Worm (Caenorhabditis elegans) whole organism, L2 larva: Measurements from ENCODE around the gene F22F1.3.

ENCODE experiments used
- C34F6.9 ChIP-seq: fragments of 150-350 bp; optimal IDR thresholded peaks from 2 replicates; lab custom pipeline; 2014; ENCODE audit warnings: missing biosample characterization, missing genetic modification characterization
- F13H6.1 ChIP-seq: sonication (generic microtip); optimal IDR thresholded peaks from 2 replicates; lab custom pipeline; 2016; ENCODE audit warnings: missing genetic modification characterization, missing compliant biosample characterization
- R02D3.7 ChIP-seq: fragments of 150-350 bp; optimal IDR thresholded peaks from 2 replicates; lab custom pipeline; 2014; ENCODE audit warnings: missing biosample characterization, missing genetic modification characterization
- Y55F3AM.14 ChIP-seq: fragments of 200-800 bp; sonication (Bioruptor generic); optimal IDR thresholded peaks from 2 replicates; lab custom pipeline; 2018; ENCODE audit warnings: mild to moderate bottlenecking, missing genetic modification characterization, missing compliant biosample characterization
- ZK546.5 ChIP-seq: sonication (generic microtip); optimal IDR thresholded peaks from 2 replicates; lab custom pipeline; 2017; ENCODE audit warnings: missing biosample characterization, missing genetic modification characterization
- alr-1 ChIP-seq: fragments of 150-350 bp; optimal IDR thresholded peaks from 2 replicates; lab custom pipeline; 2014; ENCODE audit warnings: missing biosample characterization, missing genetic modification characterization
- aly-2 ChIP-seq: fragments of 150-350 bp; optimal IDR thresholded peaks from 2 replicates; lab custom pipeline; 2014; ENCODE audit warnings: missing biosample characterization, missing genetic modification characterization
- ama-1 ChIP-seq: fragments of 150-350 bp; optimal IDR thresholded peaks from 2 replicates; lab custom pipeline; 2018; ENCODE audit warnings: inconsistent platforms
- blmp-1 ChIP-seq: sonication (generic microtip); optimal IDR thresholded peaks from 2 replicates; lab custom pipeline; 2017; ENCODE audit warnings: missing genetic modification characterization, mild to moderate bottlenecking, missing compliant biosample characterization, antibody characterized with exemption, moderate library complexity; ENCODE audit not compliant: insufficient read depth
- ceh-16 ChIP-seq: fragments of 150-350 bp; optimal IDR thresholded peaks from 2 replicates; lab custom pipeline; 2014; ENCODE audit warnings: missing biosample characterization, missing genetic modification characterization
- ceh-82 ChIP-seq: fragments of 150-350 bp; optimal IDR thresholded peaks from 2 replicates; lab custom pipeline; 2014; ENCODE audit warnings: missing biosample characterization, missing genetic modification characterization
- crh-2 ChIP-seq: sonication (generic microtip); optimal IDR thresholded peaks from 2 replicates; lab custom pipeline; 2017; ENCODE audit warnings: missing biosample characterization, missing genetic modification characterization
- dmd-4 ChIP-seq: sonication (generic microtip); optimal IDR thresholded peaks from 2 replicates; lab custom pipeline; 2017; ENCODE audit warnings: missing biosample characterization, missing genetic modification characterization
- egl-27 ChIP-seq: sonication (generic microtip); optimal IDR thresholded peaks from 3 replicates; lab custom pipeline; 2017; ENCODE audit warnings: missing biosample characterization, missing genetic modification reagents, missing genetic modification characterization
- elt-1 ChIP-seq: fragments of 150-350 bp; optimal IDR thresholded peaks from 2 replicates; lab custom pipeline; 2014; ENCODE audit warnings: missing biosample characterization, missing genetic modification characterization
- elt-3 ChIP-seq: sonication (generic microtip); optimal IDR thresholded peaks from 2 replicates; lab custom pipeline; 2017; ENCODE audit warnings: missing biosample characterization, missing genetic modification characterization
- fos-1 ChIP-seq: fragments of 150-350 bp; optimal IDR thresholded peaks from 2 replicates; lab custom pipeline; 2014; ENCODE audit warnings: missing biosample characterization, missing genetic modification characterization
- gmeb-1 ChIP-seq: fragments of 150-350 bp; optimal IDR thresholded peaks from 2 replicates; lab custom pipeline; 2014; ENCODE audit warnings: missing biosample characterization, missing genetic modification characterization
- lin-11 ChIP-seq: fragments of 150-350 bp; sonication (generic microtip); optimal IDR thresholded peaks from 2 replicates; lab custom pipeline; 2014; ENCODE audit warnings: missing biosample characterization, missing genetic modification characterization, inconsistent platforms, mixed read lengths
- lin-13 ChIP-seq: fragments of 150-350 bp; optimal IDR thresholded peaks from 2 replicates; lab custom pipeline; 2014; ENCODE audit warnings: missing biosample characterization, missing genetic modification reagents, missing genetic modification characterization
- lin-39 ChIP-seq: fragments of 150-350 bp; optimal IDR thresholded peaks from 2 replicates; lab custom pipeline; 2014; ENCODE audit warnings: missing biosample characterization, missing genetic modification reagents, missing genetic modification characterization
- lsy-2 ChIP-seq, 2 experiments: fragments of 150-350 bp in 1 of 2; sonication (generic microtip) in 1 of 2; optimal IDR thresholded peaks; 2 replicates each; lab custom pipeline; 2014 to 2017; ENCODE audit warnings: missing biosample characterization in 2 of 2, missing genetic modification characterization in 2 of 2
- mab-5 ChIP-seq: fragments of 150-350 bp; optimal IDR thresholded peaks from 2 replicates; lab custom pipeline; 2014; ENCODE audit warnings: missing biosample characterization, missing genetic modification characterization
- mbf-1 ChIP-seq: sonication (generic microtip); optimal IDR thresholded peaks from 2 replicates; lab custom pipeline; 2017; ENCODE audit warnings: missing biosample characterization, missing genetic modification characterization
- mdl-1 ChIP-seq, 2 experiments: fragments of 150-350 bp in 1 of 2; sonication (generic microtip) in 1 of 2; optimal IDR thresholded peaks; 2 replicates each; lab custom pipeline; 2017; ENCODE audit warnings: missing biosample characterization in 2 of 2, missing genetic modification characterization in 2 of 2
- nhr-10 ChIP-seq: sonication (generic microtip); optimal IDR thresholded peaks from 2 replicates; lab custom pipeline; 2017; ENCODE audit warnings: missing biosample characterization, missing genetic modification characterization
- nhr-11 ChIP-seq: fragments of 150-350 bp; optimal IDR thresholded peaks from 2 replicates; lab custom pipeline; 2014; ENCODE audit warnings: missing biosample characterization, missing genetic modification characterization
- nhr-12 ChIP-seq: fragments of 150-350 bp; optimal IDR thresholded peaks from 2 replicates; lab custom pipeline; 2014; ENCODE audit warnings: missing biosample characterization, missing genetic modification characterization
- nhr-129 ChIP-seq: fragments of 150-350 bp; optimal IDR thresholded peaks from 2 replicates; lab custom pipeline; 2014; ENCODE audit warnings: missing biosample characterization, missing genetic modification characterization
- nhr-21 ChIP-seq: fragments of 150-350 bp; optimal IDR thresholded peaks from 2 replicates; lab custom pipeline; 2014; ENCODE audit warnings: missing biosample characterization, missing genetic modification characterization
- nhr-23 ChIP-seq: fragments of 150-350 bp; optimal IDR thresholded peaks from 2 replicates; lab custom pipeline; 2014; ENCODE audit warnings: missing biosample characterization, missing genetic modification reagents, missing genetic modification characterization
- nhr-237 ChIP-seq: fragments of 150-350 bp; optimal IDR thresholded peaks from 2 replicates; lab custom pipeline; 2014; ENCODE audit warnings: missing biosample characterization, missing genetic modification characterization
- nhr-25 ChIP-seq: fragments of 150-350 bp; sonication (generic microtip); optimal IDR thresholded peaks from 3 replicates; lab custom pipeline; 2014; ENCODE audit warnings: missing biosample characterization, missing genetic modification characterization
- nhr-6 ChIP-seq: fragments of 150-350 bp; optimal IDR thresholded peaks from 2 replicates; lab custom pipeline; 2014; ENCODE audit warnings: missing biosample characterization, missing genetic modification characterization
- nhr-77 ChIP-seq: fragments of 150-350 bp; optimal IDR thresholded peaks from 2 replicates; lab custom pipeline; 2014; ENCODE audit warnings: missing biosample characterization, missing genetic modification characterization
- peb-1 ChIP-seq: fragments of 150-350 bp; optimal IDR thresholded peaks from 2 replicates; lab custom pipeline; 2014; ENCODE audit warnings: missing biosample characterization, missing genetic modification characterization
- sem-4 ChIP-seq: fragments of 150-350 bp; optimal IDR thresholded peaks from 2 replicates; lab custom pipeline; 2014; ENCODE audit warnings: missing biosample characterization, missing genetic modification reagents, missing genetic modification characterization
- skn-1 ChIP-seq: sonication (generic microtip); optimal IDR thresholded peaks from 2 replicates; lab custom pipeline; 2017; ENCODE audit warnings: missing biosample characterization, missing genetic modification characterization
- sma-3 ChIP-seq: sonication (generic microtip); optimal IDR thresholded peaks from 2 replicates; lab custom pipeline; 2016; ENCODE audit warnings: missing genetic modification reagents, missing genetic modification characterization, missing compliant biosample characterization
- sma-9 ChIP-seq, 2 experiments: fragments of 150-350 bp in 1 of 2; sonication (generic microtip) in 1 of 2; optimal IDR thresholded peaks; 2 replicates each; lab custom pipeline; 2014 to 2016; ENCODE audit warnings: missing genetic modification characterization in 2 of 2, mild to moderate bottlenecking in 1 of 2, missing biosample characterization in 1 of 2, missing compliant biosample characterization in 1 of 2, missing genetic modification reagents in 1 of 2, moderate library complexity in 1 of 2
- snpc-4 ChIP-seq: fragments of 150-350 bp; optimal IDR thresholded peaks from 2 replicates; lab custom pipeline; 2014; ENCODE audit warnings: missing biosample characterization, missing genetic modification characterization
- unc-39 ChIP-seq: fragments of 150-350 bp; optimal IDR thresholded peaks from 2 replicates; lab custom pipeline; 2014; ENCODE audit warnings: missing biosample characterization, missing genetic modification characterization
- unc-55 ChIP-seq: fragments of 150-350 bp; sonication (generic microtip); optimal IDR thresholded peaks from 3 replicates; lab custom pipeline; 2014; ENCODE audit warnings: missing biosample characterization, missing genetic modification reagents, missing genetic modification characterization
- unc-62 ChIP-seq: fragments of 150-350 bp; optimal IDR thresholded peaks from 2 replicates; lab custom pipeline; 2014; ENCODE audit warnings: missing biosample characterization, missing genetic modification reagents, missing genetic modification characterization
- zag-1 ChIP-seq: fragments of 150-350 bp; optimal IDR thresholded peaks from 2 replicates; lab custom pipeline; 2014; ENCODE audit warnings: missing biosample characterization, missing genetic modification characterization
- ztf-1 ChIP-seq: fragments of 200-800 bp; sonication (Bioruptor generic); conservative IDR thresholded peaks from 2 replicates; pipeline ENCODE4 v1.3.6; 2022; ENCODE audit warnings: missing genetic modification characterization, missing compliant biosample characterization
- ztf-11 ChIP-seq: sonication (generic microtip); optimal IDR thresholded peaks from 2 replicates; lab custom pipeline; 2017; ENCODE audit warnings: missing biosample characterization, missing genetic modification characterization
- ztf-4 ChIP-seq: fragments of 150-350 bp; optimal IDR thresholded peaks from 2 replicates; lab custom pipeline; 2014; ENCODE audit warnings: missing biosample characterization, missing genetic modification characterization

F22F1.3 gene

DNA sequence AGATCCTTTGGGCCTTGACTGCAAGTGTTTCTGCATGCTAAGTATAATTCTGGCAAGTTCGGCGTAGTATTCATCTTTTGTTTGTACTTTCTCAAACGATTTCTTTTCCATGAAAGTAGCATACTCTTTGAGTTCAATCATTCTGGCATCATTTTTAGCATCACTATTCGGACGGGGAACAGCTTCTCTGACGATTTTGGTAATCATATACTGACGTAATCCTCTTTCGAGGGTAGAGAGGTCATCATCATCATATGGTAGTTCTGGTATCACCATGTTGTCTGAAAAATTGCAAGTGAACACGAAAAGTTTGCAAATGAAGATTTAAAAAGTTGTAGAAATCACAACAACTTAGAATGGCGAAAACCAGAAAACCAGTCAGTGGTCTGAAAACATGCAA is at the start of gene F22F1.3:
TSS of gene F22F1.3 (minus strand) at position 281 of the 400 bp plus-strand sequence.
- TF ChIP-seq dmd-4 (tag; lab: Kevin White, UChicago) (no peak), zag-1 (tag; lab: Kevin White, UChicago) (no peak), ceh-16 (no peak), ztf-1 (GFP tag; lab: Robert Waterston, UW) (no peak), egl-27 (no peak), nhr-237 (no peak), sma-3 (no peak), nhr-12 (tag; lab: Kevin White, UChicago) (no peak), gmeb-1 (tag; lab: Kevin White, UChicago) (no peak), nhr-21 (no peak), nhr-23 (tag; lab: Kevin White, UChicago) (no peak), snpc-4 (tag; lab: Kevin White, UChicago) (no peak), unc-55 (GFP tag; lab: Kevin White, UChicago) (no peak), fos-1 (tag; lab: Kevin White, UChicago) (no peak), mab-5 (tag; lab: Kevin White, UChicago) (no peak), elt-3 (tag; lab: Kevin White, UChicago) (no peak), F13H6.1 (tag; lab: Kevin White, UChicago) (no peak), elt-1 (tag; lab: Kevin White, UChicago) (no peak), C34F6.9 (tag; lab: Kevin White, UChicago) (no peak)

DNA sequence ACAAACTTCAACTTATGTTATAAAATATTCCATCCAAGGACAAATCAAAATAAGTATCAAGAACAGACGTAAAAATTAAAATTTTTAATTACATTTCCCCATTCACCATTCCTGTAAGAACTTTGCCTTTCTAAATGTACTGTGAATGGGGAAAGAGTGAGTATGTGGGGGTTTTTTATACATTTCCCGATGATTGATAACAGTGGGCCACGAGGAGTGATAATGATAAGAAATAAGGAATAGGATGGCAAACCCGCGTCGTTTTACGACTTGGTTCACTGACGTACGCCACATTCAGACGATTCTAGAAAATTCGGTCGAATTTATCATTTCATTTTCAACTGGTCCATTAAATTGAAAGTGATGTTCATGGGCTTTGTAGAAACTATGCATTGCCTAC is 48.1 kb upstream of the F22F1.3 start, which contains the start of gene cdd-1:
TSS of gene cdd-1 (minus strand) at position 151 of the 400 bp plus-strand sequence.
- TF ChIP-seq nhr-21 (no peak), mdl-1 (tag; optimal IDR thresholded peaks at IDR 0.05; lab: Kevin White, UChicago) (no peak), lsy-2 (tag; optimal IDR thresholded peaks at IDR 0.05; lab: Kevin White, UChicago) (peak in 1 of 2 experiments; percentile 14), zag-1 (tag; lab: Kevin White, UChicago) (no peak), nhr-6 (tag; lab: Kevin White, UChicago) (no peak), lin-13 (GFP tag; lab: Kevin White, UChicago) (no peak), unc-55 (GFP tag; lab: Kevin White, UChicago) (no peak), sma-9 (GFP tag; optimal IDR thresholded peaks at IDR 0.05; lab: Kevin White, UChicago) (peak; percentile 66), sma-9 (tag; optimal IDR thresholded peaks at IDR 0.05; lab: Kevin White, UChicago) (no peak), egl-27 (no peak), crh-2 (tag; lab: Kevin White, UChicago) (peak; percentile 79), nhr-23 (tag; lab: Kevin White, UChicago) (no peak), elt-1 (tag; lab: Kevin White, UChicago) (no peak), unc-39 (tag; lab: Kevin White, UChicago) (no peak), ztf-11 (tag; lab: Kevin White, UChicago) (no peak), fos-1 (tag; lab: Kevin White, UChicago) (peak; percentile 60), dmd-4 (tag; lab: Kevin White, UChicago) (no peak), nhr-77 (tag; lab: Kevin White, UChicago) (no peak), ceh-82 (tag; lab: Kevin White, UChicago) (no peak), R02D3.7 (no peak), sem-4 (tag; lab: Kevin White, UChicago) (no peak), nhr-12 (tag; lab: Kevin White, UChicago) (no peak), skn-1 (no peak), alr-1 (tag; lab: Kevin White, UChicago) (no peak), aly-2 (no peak), lin-39 (tag; lab: Kevin White, UChicago) (no peak), blmp-1 (tag; lab: Kevin White, UChicago) (peak; percentile 2), mab-5 (tag; lab: Kevin White, UChicago) (no peak), ztf-1 (GFP tag; lab: Robert Waterston, UW) (no peak), snpc-4 (tag; lab: Kevin White, UChicago) (no peak), lin-11 (no peak), mbf-1 (no peak), ceh-16 (no peak), peb-1 (tag; lab: Kevin White, UChicago) (no peak), C34F6.9 (tag; lab: Kevin White, UChicago) (no peak), nhr-25 (tag; lab: Kevin White, UChicago) (no peak), elt-3 (tag; lab: Kevin White, UChicago) (no peak), unc-62 (GFP tag; lab: Kevin White, UChicago) (no peak), ama-1 (peak; percentile 19), nhr-237 (no peak), nhr-129 (tag; lab: Kevin White, UChicago) (peak; percentile 4), gmeb-1 (tag; lab: Kevin White, UChicago) (peak; percentile 43), F13H6.1 (tag; lab: Kevin White, UChicago) (peak; percentile 43), sma-3 (peak; percentile 44), ztf-4 (tag; lab: Kevin White, UChicago) (no peak), ZK546.5 (tag; lab: Kevin White, UChicago) (no peak), Y55F3AM.14 (GFP tag; lab: Kevin White, UChicago) (no peak), nhr-10 (tag; lab: Kevin White, UChicago) (no peak), nhr-11 (tag; lab: Kevin White, UChicago) (no peak)
